Worm (Caenorhabditis elegans): Measurements from ENCODE around the gene srw-41.
"Not testable (repeated sequence)": the region's sequence is repeated elsewhere in the genome, so short reads cannot be mapped to it uniquely, and the experiment has no call there.

ce11 chrV:16660816-16661215 lies 36.5 kb upstream of the srw-41 start, which contains the start of gene Y70C5B.2:
- not testable (repeated sequence) for TF ChIP-seq snpc-4, R02D3.7 (tag; optimal IDR thresholded peaks at IDR 0.05)
